Worm (Caenorhabditis elegans) whole organism, early embryonic: Measurements from ENCODE around the gene R05G9.1.

ENCODE experiments used
- B0310.2 ChIP-seq: sonication (generic microtip); optimal IDR thresholded peaks from 2 replicates; lab custom pipeline; 2016; ENCODE audit warnings: mild to moderate bottlenecking, missing genetic modification characterization, missing compliant biosample characterization
- F13C5.2 ChIP-seq: sonication (generic microtip); optimal IDR thresholded peaks from 2 replicates; lab custom pipeline; 2017; ENCODE audit warnings: mild to moderate bottlenecking, missing genetic modification characterization, inconsistent platforms, missing compliant biosample characterization
- aly-1 ChIP-seq: sonication (generic microtip); optimal IDR thresholded peaks from 2 replicates; lab custom pipeline; 2016; ENCODE audit warnings: missing genetic modification characterization, missing compliant biosample characterization
- ama-1 ChIP-seq: fragments of 150-350 bp; optimal IDR thresholded peaks from 2 replicates; lab custom pipeline; 2014
- ceh-13 ChIP-seq: fragments of 200-800 bp; sonication (Bioruptor generic); optimal IDR thresholded peaks from 2 replicates; lab custom pipeline; 2018; ENCODE audit warnings: mild to moderate bottlenecking, missing genetic modification characterization, missing compliant biosample characterization
- ceh-36 ChIP-seq: sonication (generic microtip); optimal IDR thresholded peaks from 2 replicates; lab custom pipeline; 2016; ENCODE audit warnings: missing genetic modification characterization, inconsistent platforms, missing compliant biosample characterization
- ets-7 ChIP-seq: sonication (generic microtip); optimal IDR thresholded peaks from 2 replicates; lab custom pipeline; 2016; ENCODE audit warnings: missing genotype, missing genetic modification characterization, missing compliant biosample characterization
- flt-1 ChIP-seq: fragments of 200-800 bp; sonication (Bioruptor generic); IDR thresholded peaks from 2 replicates; pipeline ENCODE4 v1.3.6; 2022; ENCODE audit warnings: missing genetic modification characterization, missing compliant biosample characterization
- hmbx-1 ChIP-seq: sonication (generic microtip); optimal IDR thresholded peaks from 2 replicates; lab custom pipeline; 2016; ENCODE audit warnings: mild to moderate bottlenecking, missing genetic modification characterization, missing compliant biosample characterization
- hmg-4 ChIP-seq: fragments of 200-800 bp; sonication (Bioruptor generic); optimal IDR thresholded peaks from 2 replicates; lab custom pipeline; 2018; ENCODE audit warnings: mild to moderate bottlenecking, missing genetic modification characterization, missing compliant biosample characterization
- hnd-1 ChIP-seq: sonication (generic microtip); optimal IDR thresholded peaks from 2 replicates; lab custom pipeline; 2016; ENCODE audit warnings: missing genetic modification characterization, missing compliant biosample characterization
- pes-1 ChIP-seq: fragments of 200-800 bp; sonication (Bioruptor generic); IDR thresholded peaks from 2 replicates; pipeline ENCODE4 v1.3.6; 2022; ENCODE audit warnings: missing genetic modification reagents, missing genetic modification characterization, missing compliant biosample characterization
- scrt-1 ChIP-seq: fragments of 200-800 bp; sonication (Bioruptor generic); IDR thresholded peaks from 2 replicates; pipeline ENCODE4 v1.3.6; 2022; ENCODE audit warnings: missing genetic modification characterization, missing compliant biosample characterization
- sea-1 ChIP-seq: fragments of 200-800 bp; sonication (Bioruptor generic); conservative IDR thresholded peaks from 2 replicates; pipeline ENCODE4 v1.3.6; 2022; ENCODE audit warnings: missing genetic modification characterization, missing compliant biosample characterization
- tbx-11 ChIP-seq: fragments of 200-800 bp; sonication (Bioruptor generic); IDR thresholded peaks from 2 replicates; pipeline ENCODE4 v1.3.6; 2022; ENCODE audit warnings: missing genetic modification characterization, missing compliant biosample characterization
- tbx-37 ChIP-seq: fragments of 200-800 bp; sonication (Bioruptor generic); conservative IDR thresholded peaks from 2 replicates; pipeline ENCODE4 v1.3.6; 2022; ENCODE audit warnings: missing genetic modification reagents, missing genetic modification characterization, missing compliant biosample characterization
- tra-4 ChIP-seq: sonication (generic microtip); optimal IDR thresholded peaks from 2 replicates; lab custom pipeline; 2017; ENCODE audit warnings: missing genetic modification characterization, missing compliant biosample characterization

Gene R05G9.1

DNA sequence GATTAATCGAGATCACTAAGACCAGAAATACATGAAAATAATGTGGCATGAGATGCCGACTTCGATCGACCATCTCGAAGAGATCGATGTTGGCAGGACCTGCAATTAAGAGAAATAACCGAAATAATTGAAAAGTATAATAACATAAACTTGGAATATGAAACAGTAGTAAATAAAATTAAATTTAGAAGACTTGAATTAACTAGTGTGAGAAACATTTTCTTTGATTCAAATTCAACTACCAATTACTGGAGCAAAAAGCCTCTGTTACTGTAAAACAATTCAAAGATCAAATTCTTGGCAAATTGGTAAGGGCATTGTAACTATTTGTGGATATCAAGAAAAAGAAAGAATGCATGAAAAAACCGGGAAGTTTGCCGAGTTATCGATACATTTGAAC lies 10.9 kb downstream of the R05G9.1 start, which contains the start of gene R05G9R.1:
Gene R05G9R.1, minus strand, starts transcription at position 101 of the 400 bp plus-strand sequence.
- TF ChIP-seq pes-1 (no peak), tra-4 (no peak)

- TF ChIP-seq sea-1 (GFP tag; lab: Robert Waterston, UW) (no peak), flt-1 (no peak), hnd-1 (tag; lab: Kevin White, UChicago) (no peak), B0310.2 (tag; lab: Kevin White, UChicago) (no peak), ets-7 (tag; lab: Kevin White, UChicago) (no peak), ceh-36 (no peak), tra-4 (no peak), hmbx-1 (no peak)
Observed at ce11 chrII:6516276-6516675, 13.3 kb downstream of the R05G9.1 start, which contains the start of gene C56E6.7. Gene C56E6.7 (plus strand): TSS chrII:6516576.

DNA sequence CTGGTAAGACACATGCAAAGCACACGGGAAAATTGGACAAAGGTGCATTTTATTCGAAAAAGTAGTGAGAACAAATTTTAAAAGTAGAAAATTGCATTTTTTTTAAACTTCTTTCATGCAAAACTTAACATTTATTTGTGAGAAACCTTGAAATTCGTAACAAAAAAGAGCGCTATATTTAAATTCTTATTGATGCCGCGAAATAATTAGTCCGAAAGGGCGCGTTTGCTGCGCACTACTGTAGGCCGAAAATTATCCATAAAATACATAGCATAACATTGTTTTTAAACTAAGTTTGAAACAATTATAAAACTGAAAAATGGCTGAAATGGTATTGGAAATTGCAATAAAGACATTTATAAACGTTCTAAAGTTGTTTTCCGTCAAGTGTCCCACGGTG lies 16.7 kb downstream of the R05G9.1 start:
- TF ChIP-seq F13C5.2 (no peak), aly-1 (tag; lab: Kevin White, UChicago) (no peak), tbx-37 (GFP tag; lab: Robert Waterston, UW) (no peak), hmg-4 (GFP tag; lab: Kevin White, UChicago) (no peak), pes-1 (no peak), tbx-11 (GFP tag; lab: Robert Waterston, UW) (no peak), flt-1 (no peak), ceh-36 (no peak), sea-1 (GFP tag; lab: Robert Waterston, UW) (no peak), B0310.2 (tag; lab: Kevin White, UChicago) (no peak), hmbx-1 (no peak), ama-1 (lab: Kevin White, UChicago) (no peak), tra-4 (no peak), ceh-13 (no peak)

DNA sequence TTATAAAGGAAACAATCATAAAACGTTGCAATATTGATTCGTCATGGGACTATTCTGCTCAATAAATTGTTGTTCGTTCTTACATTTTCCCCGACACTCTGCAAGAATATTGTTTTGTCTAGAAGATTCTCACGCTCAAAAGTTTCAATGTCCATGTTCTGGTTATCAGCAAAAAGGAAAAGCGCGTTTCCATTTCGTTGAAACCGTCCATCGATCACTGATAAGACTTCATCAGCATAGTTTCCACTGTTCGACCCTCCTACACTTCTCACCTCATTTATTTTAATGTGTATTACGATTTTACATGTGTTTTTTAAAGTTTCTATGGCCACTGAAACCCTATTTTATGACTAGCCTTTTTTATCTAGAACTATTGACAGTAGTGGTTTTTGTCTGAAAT lies 17.1 kb downstream of the R05G9.1 start:
- no peak for TF ChIP-seq ama-1 (lab: Kevin White, UChicago)

DNA sequence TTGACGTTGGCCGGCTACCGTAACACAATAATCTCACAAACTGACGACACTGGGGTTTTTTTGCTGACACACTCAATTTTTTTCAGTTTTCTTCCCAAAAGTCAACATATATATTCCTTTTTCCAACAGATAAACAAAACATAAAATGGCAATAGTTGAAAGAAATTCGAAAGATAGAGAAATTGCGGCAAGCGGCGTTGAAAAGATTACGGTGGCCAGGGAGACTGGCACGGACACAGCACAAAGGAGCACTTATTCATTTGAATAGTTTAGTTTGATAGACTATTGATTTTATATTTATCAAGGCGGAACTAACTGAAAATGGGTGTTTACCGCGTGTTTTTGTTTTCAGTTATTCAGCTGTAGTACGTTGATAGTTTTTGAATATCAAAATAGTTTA lies 18.3 kb downstream of the R05G9.1 start, which contains the start of gene toe-2:
Gene toe-2, minus strand, starts transcription at position 70 of the 400 bp plus-strand sequence.
- TF ChIP-seq pes-1 (no peak), ceh-13 (no peak), ama-1 (lab: Kevin White, UChicago) (no peak), F13C5.2 (no peak)

DNA sequence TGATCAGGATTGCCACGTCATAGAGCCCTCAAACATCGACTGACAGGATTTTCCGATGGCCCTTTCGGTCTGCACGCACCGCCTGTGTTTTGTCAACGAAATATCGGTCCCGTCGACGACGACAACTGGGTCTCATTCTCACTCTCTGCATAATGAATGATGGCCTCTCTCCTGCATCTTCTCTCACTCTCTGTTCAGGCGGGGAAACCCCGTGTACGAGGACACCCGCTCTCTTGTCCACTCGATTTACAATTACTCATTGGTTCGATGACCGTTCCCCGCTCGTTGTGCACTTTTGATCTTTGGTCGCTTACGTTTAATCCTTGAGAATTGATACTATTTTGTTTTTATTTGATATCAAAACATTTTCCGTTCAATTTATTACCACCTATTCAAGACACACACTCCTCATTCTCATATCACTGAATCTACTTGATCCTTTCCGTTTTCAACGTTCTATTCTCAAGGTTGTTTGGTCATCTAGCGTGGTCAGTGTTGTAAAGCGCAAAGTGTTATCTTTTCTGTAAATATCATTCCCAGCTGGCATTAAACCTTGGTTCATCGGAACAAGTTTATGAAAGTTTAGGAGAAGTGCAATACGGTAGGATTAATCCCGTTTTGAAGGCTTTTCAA lies 19.8 kb downstream of the R05G9.1 start:
- TF ChIP-seq ama-1 (lab: Kevin White, UChicago) (no peak), hmg-4 (GFP tag; lab: Kevin White, UChicago) (peak; percentile 80), sea-1 (GFP tag; lab: Robert Waterston, UW) (0 out of 2 replicates have a peak, but pooled peaks have one; percentile 36), aly-1 (tag; lab: Kevin White, UChicago) (peak; percentile 53), flt-1 (0 out of 2 replicates have a peak, but pooled peaks have one; percentile 23), pes-1 (no peak)

DNA sequence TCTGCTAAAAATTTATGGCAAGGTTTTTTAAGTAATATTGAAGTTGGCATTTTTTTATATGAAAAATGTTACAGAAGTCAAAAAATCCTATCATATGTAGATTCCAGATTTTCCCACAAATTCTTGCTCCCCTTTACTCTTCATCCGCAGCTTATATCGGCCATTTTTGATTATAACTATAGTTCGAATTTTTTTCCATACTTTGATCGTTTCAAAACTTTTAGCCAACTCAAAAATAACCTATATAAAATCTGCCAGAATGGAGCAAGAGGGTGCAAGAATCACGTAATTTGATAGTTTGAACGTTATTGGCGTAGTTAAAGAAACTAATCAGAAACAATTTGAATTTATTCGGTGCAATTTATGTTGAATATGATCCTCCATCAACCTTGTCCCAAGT lies 21.0 kb downstream of the R05G9.1 start:
- TF ChIP-seq hmg-4 (GFP tag; lab: Kevin White, UChicago): no peak
- TF ChIP-seq ets-7 (tag; lab: Kevin White, UChicago): no peak
- TF ChIP-seq F13C5.2: no peak
- no peak for TF ChIP-seq scrt-1 (GFP tag; lab: Robert Waterston, UW)

ce11 chrII:6524501-6524977 lies 21.6 kb downstream of the R05G9.1 start, which contains the start of gene C56E6.2:
Gene C56E6.2 (plus strand): TSS chrII:6524927.
- TF ChIP-seq tbx-11 (GFP tag; lab: Robert Waterston, UW): no peak
- TF ChIP-seq B0310.2 (tag; lab: Kevin White, UChicago): no peak
- TF ChIP-seq aly-1 (tag; lab: Kevin White, UChicago): no peak
- no peak for TF ChIP-seq ceh-36
- no peak for TF ChIP-seq ama-1 (lab: Kevin White, UChicago)
- no peak for TF ChIP-seq ceh-13
- TF ChIP-seq hnd-1 (tag; lab: Kevin White, UChicago): no peak
- no peak for TF ChIP-seq sea-1 (GFP tag; lab: Robert Waterston, UW)
- TF ChIP-seq tra-4: no peak
- TF ChIP-seq F13C5.2: no peak
- TF ChIP-seq scrt-1 (GFP tag; lab: Robert Waterston, UW): no peak
- no peak for TF ChIP-seq tbx-37 (GFP tag; lab: Robert Waterston, UW)
- no peak for TF ChIP-seq pes-1

- TF ChIP-seq aly-1 (tag; lab: Kevin White, UChicago) (no peak), ceh-13 (no peak), flt-1 (no peak), ets-7 (tag; lab: Kevin White, UChicago) (no peak)
Observed at ce11 chrII:6526136-6526684, 23.2 kb downstream of the R05G9.1 start.
